Worm (Caenorhabditis elegans): ENCODE results near the gene ZK662.6.

ce11 chrX:15707913-15708312 is 10.5 kb upstream of the ZK662.6 start, which contains the start of gene nhr-48:
- TF ChIP-seq egl-5 (tag; optimal IDR thresholded peaks at IDR 0.05) (no peak), elt-3 (tag; optimal IDR thresholded peaks at IDR 0.05) (no peak), ceh-16 (tag; optimal IDR thresholded peaks at IDR 0.05) (no peak), nhr-77 (tag; optimal IDR thresholded peaks at IDR 0.05) (no peak), fos-1 (tag; optimal IDR thresholded peaks at IDR 0.05) (no peak), pqm-1 (tag; optimal IDR thresholded peaks at IDR 0.05) (no peak)
